Worm (Caenorhabditis elegans) whole organism, midembryonic: Measurements from ENCODE around the gene F34H10.5.

Experiments used
- flt-1 ChIP-seq: fragments of 200-800 bp; sonication (Bioruptor generic); IDR thresholded peaks from 2 replicates; pipeline ENCODE4 v1.3.6; 2022; ENCODE audit warnings: missing genetic modification characterization, missing compliant biosample characterization
- med-1 ChIP-seq: sonication (generic microtip); optimal IDR thresholded peaks from 2 replicates; lab custom pipeline; 2017; ENCODE audit warnings: missing genetic modification characterization, mild to moderate bottlenecking, missing compliant biosample characterization, antibody characterized with exemption, missing genetic modification reagents; ENCODE audit not compliant: insufficient read depth
- ztf-23 ChIP-seq: fragments of 200-800 bp; sonication (Bioruptor generic); IDR thresholded peaks from 2 replicates; pipeline ENCODE4 v1.3.6; 2022; ENCODE audit warnings: missing genetic modification reagents, missing genetic modification characterization, missing compliant biosample characterization

DNA sequence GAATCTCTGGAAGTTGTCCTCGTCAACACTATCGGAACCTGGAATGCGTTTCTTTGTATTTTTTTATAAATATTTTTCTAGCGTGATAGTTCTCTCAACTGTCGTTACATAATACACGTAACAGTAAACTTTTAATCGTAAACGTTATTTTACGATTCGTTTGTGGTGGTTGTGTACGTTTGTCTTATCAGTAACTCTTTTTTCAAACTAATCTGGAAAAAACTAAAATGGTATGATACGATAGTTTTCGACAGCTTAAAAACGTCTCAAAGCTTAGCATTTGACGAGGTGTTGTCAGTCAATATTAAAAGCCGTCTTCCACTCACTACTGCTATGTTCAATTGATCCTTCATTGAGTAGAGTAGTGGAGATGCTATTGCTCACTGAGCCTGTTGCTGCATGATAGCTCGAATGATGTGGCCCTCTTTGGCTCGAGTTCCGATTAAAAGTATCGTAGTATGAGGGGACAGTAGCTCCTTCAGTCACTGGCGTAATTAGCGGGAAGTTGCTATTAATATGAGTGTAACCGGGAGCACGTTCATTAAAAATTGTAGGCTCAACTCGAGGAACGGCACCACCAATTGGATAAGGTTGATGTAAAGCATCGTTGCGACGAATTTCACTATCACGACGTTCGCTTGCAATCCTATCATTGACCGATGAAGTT lies 41.4 kb downstream of the F34H10.5 start:
- TF ChIP-seq flt-1 (no peak), ztf-23 (GFP tag; lab: Robert Waterston, UW) (no peak), med-1 (GFP tag; lab: Kevin White, UChicago) (no peak)
